Worm (Caenorhabditis elegans): ENCODE data around the gene catp-5.

catp-5 gene

DNA sequence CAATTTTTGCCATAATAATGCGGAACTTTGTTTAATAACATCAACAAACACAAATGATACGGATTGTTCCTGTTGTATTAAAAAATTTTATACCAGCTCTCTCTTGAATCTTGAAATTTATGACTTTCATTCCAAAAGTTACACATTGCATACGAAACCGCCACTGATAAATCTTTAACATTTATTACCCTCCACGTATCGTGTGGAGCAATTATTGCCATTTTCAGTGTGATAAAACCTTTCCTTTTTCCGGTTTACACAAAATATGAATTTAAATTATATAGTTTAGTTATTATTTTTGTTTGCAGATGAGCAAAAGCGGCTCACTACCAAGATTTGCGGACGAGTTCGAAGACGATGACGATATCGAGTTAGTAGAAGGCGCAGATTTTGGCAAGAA is 37.8 kb downstream of the catp-5 start, which contains the start of gene C18A11.3:
C18A11.3 (plus strand) TSS at position 301 of the 400 bp plus-strand sequence.
- TF ChIP-seq C16A3.4 (tag; optimal IDR thresholded peaks at IDR 0.05) (no peak), efl-1 (optimal IDR thresholded peaks at IDR 0.05) (no peak), efl-1 (GFP tag; optimal IDR thresholded peaks at IDR 0.05 in 1 of 2) (peak in 1 of 2 experiments; percentile 10)

DNA sequence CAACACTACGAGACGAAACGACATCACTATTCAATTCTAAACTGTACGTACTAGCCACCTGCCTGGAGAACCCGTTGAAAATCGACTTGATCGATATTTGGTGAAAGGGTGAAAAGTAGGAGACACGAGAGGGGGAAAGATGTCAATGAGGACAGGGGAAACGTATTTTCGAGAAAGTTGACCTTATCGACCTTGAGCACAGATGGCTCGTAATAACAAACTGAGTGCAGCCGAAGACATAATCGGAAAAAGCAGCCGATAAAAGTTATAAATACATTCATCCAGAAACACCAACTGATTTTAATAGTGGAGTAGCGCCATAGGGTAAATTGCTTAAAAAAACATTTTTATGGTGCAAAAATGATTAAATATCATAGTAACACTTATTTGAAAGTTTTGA is 38.7 kb downstream of the catp-5 start:
- TF ChIP-seq lin-35 (GFP tag; optimal IDR thresholded peaks at IDR 0.05), result no peak
- no peak for TF ChIP-seq unc-62 (GFP tag; optimal IDR thresholded peaks at IDR 0.05)
- TF ChIP-seq snu-23 (GFP tag; optimal IDR thresholded peaks at IDR 0.05), result no peak
- TF ChIP-seq nhr-76 (tag; optimal IDR thresholded peaks at IDR 0.05), result no peak
- no peak for TF ChIP-seq alr-1 (tag; optimal IDR thresholded peaks at IDR 0.05; ENCODE audit: borderline replicate concordance)
- no peak for TF ChIP-seq efl-1 (optimal IDR thresholded peaks at IDR 0.05)
- TF ChIP-seq efl-1 (GFP tag; optimal IDR thresholded peaks at IDR 0.05 in 1 of 2), result peak in 1 of 2 experiments; percentile 79
- TF ChIP-seq mdl-1 (tag; optimal IDR thresholded peaks at IDR 0.05), result no peak
- TF ChIP-seq blmp-1 (tag; optimal IDR thresholded peaks at IDR 0.05), result peak; percentile 45
- TF ChIP-seq pag-3 (tag; optimal IDR thresholded peaks at IDR 0.05; ENCODE audit: borderline replicate concordance, insufficient read depth), result no peak
- TF ChIP-seq F16B12.6 (tag; optimal IDR thresholded peaks at IDR 0.05), result no peak
- TF ChIP-seq egl-13 (tag; optimal IDR thresholded peaks at IDR 0.05), result no peak
- no peak for TF ChIP-seq vab-15 (tag; optimal IDR thresholded peaks at IDR 0.05)
- no peak for TF ChIP-seq elt-2 (tag; optimal IDR thresholded peaks at IDR 0.05)
- no peak for TF ChIP-seq lin-15B (tag; optimal IDR thresholded peaks at IDR 0.05)

DNA sequence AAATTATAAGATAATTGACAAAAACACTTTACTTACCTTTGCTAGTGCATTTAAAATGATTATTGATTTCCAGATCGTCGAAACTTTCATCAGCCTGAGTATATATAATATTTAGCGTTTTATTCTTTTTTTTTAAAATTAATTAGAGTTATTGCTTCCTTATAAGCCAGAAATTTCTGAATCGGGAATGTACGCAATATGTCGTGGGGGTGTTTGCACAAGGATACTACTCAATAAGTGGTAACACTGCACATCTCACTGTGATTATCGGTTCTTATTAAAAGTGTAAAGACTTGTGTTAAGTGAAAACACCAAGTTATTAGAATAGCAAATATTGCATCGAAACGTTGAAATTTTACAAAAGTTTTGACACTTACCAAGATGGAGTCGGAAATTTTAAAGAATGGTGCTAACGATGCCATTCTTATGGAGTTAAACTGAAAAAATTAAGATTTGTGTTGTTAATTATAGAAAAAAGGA is 40.8 kb downstream of the catp-5 start, which contains the start of gene dim-1:
dim-1 (minus strand) TSS at position 430 of the 480 bp plus-strand sequence.
- TF ChIP-seq nhr-85 (tag) (no peak), pag-3 (tag; optimal IDR thresholded peaks at IDR 0.05; ENCODE audit: borderline replicate concordance, insufficient read depth) (no peak), alr-1 (tag; optimal IDR thresholded peaks at IDR 0.05; ENCODE audit: borderline replicate concordance) (no peak), ceh-63 (GFP tag; optimal IDR thresholded peaks at IDR 0.05) (no peak), grh-1 (GFP tag; IDR thresholded peaks at IDR 0.05) (no peak), egl-13 (tag; optimal IDR thresholded peaks at IDR 0.05) (no peak), jun-1 (tag; optimal IDR thresholded peaks at IDR 0.05) (no peak), tbx-2 (tag; optimal IDR thresholded peaks at IDR 0.05) (no peak), F16B12.6 (tag; optimal IDR thresholded peaks at IDR 0.05) (peak; percentile 81), dsc-1 (tag; optimal IDR thresholded peaks at IDR 0.05) (peak; percentile 15), dpl-1 (GFP tag; optimal IDR thresholded peaks at IDR 0.05) (peak in 1 of 3 experiments; percentile 7), Y116A8C.19 (tag; optimal IDR thresholded peaks at IDR 0.05; ENCODE audit: borderline replicate concordance) (no peak), nhr-90 (tag; optimal IDR thresholded peaks at IDR 0.05; ENCODE audit: poor library complexity) (no peak), ets-5 (GFP tag; IDR thresholded peaks at IDR 0.05) (no peak), pqm-1 (tag; optimal IDR thresholded peaks at IDR 0.05) (no peak), nhr-20 (tag; optimal IDR thresholded peaks at IDR 0.05) (no peak), snu-23 (GFP tag; optimal IDR thresholded peaks at IDR 0.05) (peak; percentile 26), ceh-8 (GFP tag; optimal IDR thresholded peaks at IDR 0.05) (no peak), fos-1 (tag; optimal IDR thresholded peaks at IDR 0.05) (no peak), efl-1 (optimal IDR thresholded peaks at IDR 0.05) (no peak), efl-1 (GFP tag; optimal IDR thresholded peaks at IDR 0.05 in 1 of 2) (peak; percentile 14 to 74), unc-98 (GFP tag; IDR thresholded peaks at IDR 0.05) (no peak), efl-3 (GFP tag; optimal IDR thresholded peaks at IDR 0.05) (no peak), hlh-17 (GFP tag; optimal IDR thresholded peaks at IDR 0.05; ENCODE audit: borderline replicate concordance) (no peak), elt-2 (tag; optimal IDR thresholded peaks at IDR 0.05) (peak; percentile 4), aha-1 (tag; optimal IDR thresholded peaks at IDR 0.05) (no peak), lsy-2 (tag; optimal IDR thresholded peaks at IDR 0.05) (peak in 1 of 2 experiments; percentile 5), aly-2 (tag; optimal IDR thresholded peaks at IDR 0.05) (no peak), mdl-1 (tag; optimal IDR thresholded peaks at IDR 0.05) (no peak), skn-1 (tag; optimal IDR thresholded peaks at IDR 0.05) (no peak), lin-15B (tag; optimal IDR thresholded peaks at IDR 0.05) (no peak), sup-37 (GFP tag; optimal IDR thresholded peaks at IDR 0.05) (no peak), lir-3 (tag; optimal IDR thresholded peaks at IDR 0.05; ENCODE audit: poor library complexity) (no peak), isw-1 (GFP tag; IDR thresholded peaks at IDR 0.05) (no peak), ces-1 (GFP tag; optimal IDR thresholded peaks at IDR 0.05) (no peak), nhr-71 (tag; optimal IDR thresholded peaks at IDR 0.05) (peak; percentile 7), hpl-2 (GFP tag; optimal IDR thresholded peaks at IDR 0.05) (no peak), ztf-11 (tag; optimal IDR thresholded peaks at IDR 0.05) (no peak), zag-1 (tag; optimal IDR thresholded peaks at IDR 0.05) (no peak), unc-30 (tag; optimal IDR thresholded peaks at IDR 0.05) (no peak)

Data from whole organism, L1 larva.